Fruit fly (Drosophila melanogaster) whole organism, prepupa: ENCODE data around the gene CG15728.
A peak's percentile ranks its signal among the peaks of the same experiment; 100 is the strongest.

Source experiments
- Blimp-1 ChIP-seq: fragments of 200-800 bp; sonication (Bioruptor generic); optimal IDR thresholded peaks from 3 replicates; lab custom pipeline; 2017; ENCODE audit warnings: missing biosample characterization, missing genetic modification characterization, mild to moderate bottlenecking, moderate library complexity, missing genetic modification reagents
- CG10631 ChIP-seq: fragments of 200-800 bp; sonication (Bioruptor generic); optimal IDR thresholded peaks from 2 replicates; lab custom pipeline; 2016; ENCODE audit warnings: missing biosample characterization, missing genetic modification characterization
- CG10669 ChIP-seq: fragments of 200-800 bp; sonication (Bioruptor generic); optimal IDR thresholded peaks from 3 replicates; lab custom pipeline; 2018; ENCODE audit warnings: missing biosample characterization, mild to moderate bottlenecking, missing genetic modification characterization, moderate library complexity
- CG11294 ChIP-seq: fragments of 200-800 bp; sonication (Bioruptor generic); IDR thresholded peaks from 2 replicates; pipeline ENCODE4 v1.3.6; 2022; ENCODE audit warnings: missing biosample characterization, missing genetic modification characterization
- CG11762 ChIP-seq: fragments of 200-800 bp; sonication (Bioruptor generic); optimal IDR thresholded peaks from 3 replicates; lab custom pipeline; 2016; ENCODE audit warnings: missing biosample characterization, missing genetic modification characterization; ENCODE audit not compliant: insufficient read depth
- CG11902 ChIP-seq: fragments of 200-800 bp; sonication (Bioruptor generic); optimal IDR thresholded peaks from 3 replicates; lab custom pipeline; 2016; ENCODE audit warnings: missing biosample characterization, missing genetic modification characterization
- CG15336 ChIP-seq: fragments of 200-800 bp; sonication (Bioruptor generic); IDR thresholded peaks from 2 replicates; pipeline ENCODE4 v1.3.6; 2022; ENCODE audit warnings: missing biosample characterization, missing genetic modification characterization
- CG1621 ChIP-seq: fragments of 200-800 bp; sonication (Bioruptor generic); optimal IDR thresholded peaks from 3 replicates; lab custom pipeline; 2018; ENCODE audit warnings: missing biosample characterization, mild to moderate bottlenecking, missing genetic modification characterization
- CG3032 ChIP-seq: fragments of 200-800 bp; optimal IDR thresholded peaks from 2 replicates; lab custom pipeline; 2019; ENCODE audit warnings: missing biosample characterization, mild to moderate bottlenecking, missing genetic modification characterization, moderate library complexity
- CG31627 ChIP-seq: fragments of 200-800 bp; sonication (Bioruptor generic); optimal IDR thresholded peaks from 3 replicates; lab custom pipeline; 2016; ENCODE audit warnings: missing biosample characterization, missing genetic modification characterization
- CG32006 ChIP-seq: fragments of 200-800 bp; sonication (Bioruptor generic); optimal IDR thresholded peaks from 3 replicates; lab custom pipeline; 2017; ENCODE audit warnings: missing biosample characterization, mild to moderate bottlenecking, missing genetic modification characterization
- CG4318 ChIP-seq: fragments of 200-800 bp; sonication (Bioruptor generic); optimal IDR thresholded peaks from 3 replicates; lab custom pipeline; 2017; ENCODE audit warnings: missing biosample characterization, mild to moderate bottlenecking, missing genetic modification characterization
- CG6163 ChIP-seq: fragments of 200-800 bp; sonication (Bioruptor generic); IDR thresholded peaks from 3 replicates; pipeline ENCODE4 v1.3.6; 2022; ENCODE audit warnings: missing biosample characterization, missing genetic modification characterization
- CG6276 ChIP-seq: fragments of 200-800 bp; sonication (Bioruptor generic); optimal IDR thresholded peaks from 2 replicates; lab custom pipeline; 2017; ENCODE audit warnings: missing biosample characterization, mild to moderate bottlenecking, missing genetic modification characterization
- CG6792 ChIP-seq: fragments of 200-800 bp; sonication (Bioruptor generic); optimal IDR thresholded peaks from 3 replicates; lab custom pipeline; 2016; ENCODE audit warnings: missing biosample characterization, missing genetic modification characterization
- CG6808 ChIP-seq: fragments of 200-800 bp; sonication (Bioruptor generic); optimal IDR thresholded peaks from 3 replicates; lab custom pipeline; 2017; ENCODE audit warnings: missing biosample characterization, missing genetic modification characterization, mild to moderate bottlenecking, moderate library complexity, missing genetic modification reagents
- CG7368 ChIP-seq: fragments of 200-800 bp; sonication (Bioruptor generic); optimal IDR thresholded peaks from 3 replicates; lab custom pipeline; 2016; ENCODE audit warnings: missing biosample characterization, missing genetic modification characterization
- CG8319 ChIP-seq: fragments of 200-800 bp; sonication (Bioruptor generic); optimal IDR thresholded peaks from 3 replicates; lab custom pipeline; 2016; ENCODE audit warnings: missing biosample characterization, missing genetic modification characterization
- CG9139 ChIP-seq: fragments of 200-800 bp; sonication (Bioruptor generic); optimal IDR thresholded peaks from 3 replicates; lab custom pipeline; 2017; ENCODE audit warnings: missing biosample characterization, mild to moderate bottlenecking, missing genetic modification characterization
- Eip78C ChIP-seq: fragments of 200-800 bp; sonication (Bioruptor generic); peaks from one replicate; lab custom pipeline; 2016; ENCODE audit warnings: missing biosample characterization, missing genetic modification characterization
- Ets21C ChIP-seq: fragments of 200-800 bp; sonication (Bioruptor generic); optimal IDR thresholded peaks from 3 replicates; lab custom pipeline; 2016; ENCODE audit warnings: missing biosample characterization, missing genetic modification characterization
- Ets96B ChIP-seq: fragments of 200-800 bp; optimal IDR thresholded peaks from 2 replicates; lab custom pipeline; 2019; ENCODE audit warnings: missing biosample characterization, mild to moderate bottlenecking, missing genetic modification characterization, moderate library complexity
- Hr4 ChIP-seq: fragments of 200-800 bp; sonication (Bioruptor generic); optimal IDR thresholded peaks from 3 replicates; lab custom pipeline; 2016; ENCODE audit warnings: missing biosample characterization, missing genetic modification characterization
- Met ChIP-seq: fragments of 200-800 bp; sonication (Bioruptor generic); optimal IDR thresholded peaks from 3 replicates; lab custom pipeline; 2016; ENCODE audit warnings: missing biosample characterization, missing genetic modification characterization
- OdsH ChIP-seq: fragments of 200-800 bp; sonication (Bioruptor generic); optimal IDR thresholded peaks from 3 replicates; lab custom pipeline; 2016; ENCODE audit warnings: missing biosample characterization, missing genetic modification characterization
- Smox ChIP-seq: fragments of 200-800 bp; sonication (Bioruptor generic); optimal IDR thresholded peaks from 3 replicates; lab custom pipeline; 2016; ENCODE audit warnings: missing biosample characterization, missing genetic modification characterization
- Sox102F ChIP-seq: fragments of 200-800 bp; sonication (Bioruptor generic); optimal IDR thresholded peaks from 2 replicates; lab custom pipeline; 2016; ENCODE audit warnings: missing biosample characterization, mild to moderate bottlenecking, missing genetic modification characterization
- Sox14 ChIP-seq: fragments of 200-800 bp; sonication (Bioruptor generic); optimal IDR thresholded peaks from 3 replicates; lab custom pipeline; 2016; ENCODE audit warnings: missing biosample characterization, missing genetic modification characterization
- achi ChIP-seq: fragments of 200-800 bp; sonication (Bioruptor generic); optimal IDR thresholded peaks from 3 replicates; lab custom pipeline; 2016; ENCODE audit warnings: missing biosample characterization, missing genetic modification characterization
- acj6 ChIP-seq: fragments of 200-800 bp; sonication (Bioruptor generic); optimal IDR thresholded peaks from 3 replicates; lab custom pipeline; 2016; ENCODE audit warnings: missing biosample characterization, missing genetic modification characterization
- dac ChIP-seq: fragments of 200-800 bp; sonication (Bioruptor generic); optimal IDR thresholded peaks from 2 replicates; lab custom pipeline; 2017; ENCODE audit warnings: missing biosample characterization, mild to moderate bottlenecking, missing genetic modification characterization
- dsx ChIP-seq: fragments of 200-800 bp; optimal IDR thresholded peaks from 3 replicates; lab custom pipeline; 2019; ENCODE audit warnings: missing biosample characterization, mild to moderate bottlenecking, missing genetic modification characterization, moderate library complexity; ENCODE audit not compliant: poor library complexity, severe bottlenecking
- eg ChIP-seq: fragments of 200-800 bp; sonication (Bioruptor generic); IDR thresholded peaks from 3 replicates; pipeline ENCODE4 v1.3.6; 2022; ENCODE audit warnings: missing biosample characterization, missing genetic modification characterization
- esn ChIP-seq: fragments of 200-800 bp; sonication (Bioruptor generic); optimal IDR thresholded peaks from 2 replicates; lab custom pipeline; 2016; ENCODE audit warnings: missing biosample characterization, mild to moderate bottlenecking, missing genetic modification characterization, moderate library complexity
- fd59A ChIP-seq: fragments of 200-800 bp; sonication (Bioruptor generic); optimal IDR thresholded peaks from 2 replicates; lab custom pipeline; 2017; ENCODE audit warnings: missing biosample characterization, mild to moderate bottlenecking, missing genetic modification characterization, missing genetic modification reagents
- fd85E ChIP-seq: fragments of 200-800 bp; sonication (Bioruptor generic); optimal IDR thresholded peaks from 3 replicates; lab custom pipeline; 2016; ENCODE audit warnings: missing biosample characterization, missing genetic modification characterization
- net ChIP-seq: fragments of 200-800 bp; sonication (Bioruptor generic); optimal IDR thresholded peaks from 3 replicates; lab custom pipeline; 2016; ENCODE audit warnings: missing biosample characterization, missing genetic modification characterization
- pdm3 ChIP-seq: fragments of 200-800 bp; sonication (Bioruptor generic); optimal IDR thresholded peaks from 3 replicates; lab custom pipeline; 2016; ENCODE audit warnings: missing biosample characterization, missing genetic modification characterization
- salr ChIP-seq, 2 experiments: fragments of 200-800 bp; sonication (Bioruptor generic); optimal IDR thresholded peaks; 3 replicates each; lab custom pipeline; 2016 to 2018; ENCODE audit warnings: missing biosample characterization in 2 of 2, missing genetic modification characterization in 2 of 2, mild to moderate bottlenecking in 1 of 2
- ss ChIP-seq, 2 experiments: fragments of 200-800 bp; sonication (Bioruptor generic); optimal IDR thresholded peaks; 2 replicates in 1 of 2; 3 replicates in 1 of 2; lab custom pipeline; 2017 to 2018; ENCODE audit warnings: mild to moderate bottlenecking in 2 of 2, missing biosample characterization in 2 of 2, missing genetic modification characterization in 2 of 2, moderate library complexity in 1 of 2
- svp ChIP-seq: fragments of 200-800 bp; sonication (Bioruptor generic); peaks from one replicate; lab custom pipeline; 2016; ENCODE audit warnings: missing biosample characterization, missing genetic modification characterization
- topi ChIP-seq: fragments of 200-800 bp; sonication (Bioruptor generic); optimal IDR thresholded peaks from 3 replicates; lab custom pipeline; 2016; ENCODE audit warnings: missing biosample characterization, missing genetic modification characterization
- vri ChIP-seq: fragments of 200-800 bp; sonication (Bioruptor generic); optimal IDR thresholded peaks from 3 replicates; lab custom pipeline; 2016; ENCODE audit warnings: missing biosample characterization, mild to moderate bottlenecking, missing genetic modification characterization

CG15728 gene

DNA sequence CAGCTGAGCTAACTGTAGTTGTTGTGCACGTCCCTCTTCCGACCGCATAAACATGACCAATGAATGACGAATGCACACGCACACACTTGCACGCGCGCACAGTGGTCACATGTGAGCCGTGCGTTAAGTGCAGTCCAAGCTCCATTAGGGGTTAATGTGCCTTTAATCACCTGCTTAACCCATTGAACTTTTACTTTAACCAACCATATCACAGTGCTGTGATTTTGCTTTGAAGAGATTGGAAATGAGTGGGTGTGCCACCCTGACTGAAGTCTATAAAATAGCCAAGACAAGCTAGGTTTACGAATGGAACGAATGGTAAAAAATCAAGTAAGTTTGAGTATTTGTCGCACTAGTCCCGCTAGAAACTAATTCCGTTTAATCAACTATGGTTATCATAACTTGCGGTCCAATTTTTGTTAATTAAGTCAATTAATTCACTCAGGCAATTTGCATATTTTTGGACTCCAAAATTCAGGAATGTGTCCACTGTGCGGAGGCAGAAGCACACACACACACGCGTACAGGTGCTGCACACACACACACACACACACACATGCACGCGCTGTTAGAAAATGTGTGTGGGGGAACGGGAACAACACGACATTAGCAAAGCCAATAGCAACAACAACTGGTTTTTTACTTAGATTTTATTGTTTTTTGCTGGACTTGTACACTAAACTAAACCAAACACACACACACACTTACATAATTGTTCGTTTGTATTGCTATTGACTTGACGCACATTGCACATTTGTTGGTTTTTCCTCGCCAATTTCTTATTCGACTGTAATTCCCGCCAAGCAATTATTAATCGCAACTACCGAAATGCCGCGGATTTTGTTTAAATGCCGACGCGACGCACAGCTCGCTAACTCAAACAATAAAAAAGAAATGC, 32.6 kb upstream of the CG15728 start (continued):
- peak; percentile 80 for TF ChIP-seq OdsH (GFP tag; lab: Kevin White, UChicago)
- peak; percentile 65 for TF ChIP-seq CG8319 (GFP tag; lab: Kevin White, UChicago)
- peak; percentile 16; the same call in 1 of the 2 replicates for TF ChIP-seq CG11294 (GFP tag; lab: Robert Waterston, UW)
- peak; percentile 67 for TF ChIP-seq CG11762 (GFP tag; lab: Kevin White, UChicago)
- TF ChIP-seq Hr4 (GFP tag; lab: Kevin White, UChicago): peak; percentile 80
- TF ChIP-seq salr (GFP tag; optimal IDR thresholded peaks at IDR 0.05; lab: Kevin White, UChicago): peak in 1 of 2 experiments; percentile 82
- peak; percentile 77 for TF ChIP-seq Ets21C (GFP tag; lab: Kevin White, UChicago)
- peak; percentile 26 for TF ChIP-seq CG9139 (GFP tag; lab: Kevin White, UChicago)
- TF ChIP-seq CG7368 (GFP tag; lab: Kevin White, UChicago): peak; percentile 64
- peak; percentile 19 to 76 for TF ChIP-seq ss (GFP tag; optimal IDR thresholded peaks at IDR 0.05; lab: Kevin White, UChicago)
- TF ChIP-seq Sox102F (GFP tag; lab: Kevin White, UChicago): peak; percentile 74
- TF ChIP-seq esn (GFP tag; lab: Kevin White, UChicago): peak; percentile 85
- TF ChIP-seq CG11902 (GFP tag; lab: Kevin White, UChicago): peak; percentile 50
- TF ChIP-seq Blimp-1 (GFP tag; lab: Kevin White, UChicago): peak; percentile 38
- TF ChIP-seq Eip78C: peak; percentile 91
- TF ChIP-seq Ets96B (tag; lab: Kevin White, UChicago): peak; percentile 51
- TF ChIP-seq CG1621: peak; percentile 49
- TF ChIP-seq topi (GFP tag; lab: Kevin White, UChicago): peak; percentile 81
- TF ChIP-seq svp: peak; percentile 90
- peak; percentile 80 for TF ChIP-seq CG6808 (GFP tag; lab: Kevin White, UChicago)
- TF ChIP-seq CG15336 (GFP tag; lab: Robert Waterston, UW): peak; percentile 54
- peak; percentile 74 for TF ChIP-seq CG31627 (GFP tag; lab: Kevin White, UChicago)
- peak; percentile 59 for TF ChIP-seq CG3032 (tag; lab: Kevin White, UChicago)
- TF ChIP-seq Smox (GFP tag; lab: Kevin White, UChicago): peak; percentile 79
- peak; percentile 78 for TF ChIP-seq net
- peak; percentile 85 for TF ChIP-seq Met (GFP tag; lab: Kevin White, UChicago)
- peak; percentile 85 for TF ChIP-seq Sox14 (GFP tag; lab: Kevin White, UChicago)
- peak; percentile 75 for TF ChIP-seq CG6792 (GFP tag; lab: Kevin White, UChicago)
- peak; percentile 81 for TF ChIP-seq CG4318
- peak; percentile 37 for TF ChIP-seq dsx
- peak; percentile 69 for TF ChIP-seq CG10669
- peak; percentile 81 for TF ChIP-seq CG6276 (GFP tag; lab: Kevin White, UChicago)
- 0 out of 3 replicates have a peak, but pooled peaks have one; percentile 6 for TF ChIP-seq CG6163 (GFP tag; lab: Robert Waterston, UW)
- TF ChIP-seq eg: peak; percentile 42; the same call in 1 of the 3 replicates
- TF ChIP-seq achi: peak; percentile 68

DNA sequence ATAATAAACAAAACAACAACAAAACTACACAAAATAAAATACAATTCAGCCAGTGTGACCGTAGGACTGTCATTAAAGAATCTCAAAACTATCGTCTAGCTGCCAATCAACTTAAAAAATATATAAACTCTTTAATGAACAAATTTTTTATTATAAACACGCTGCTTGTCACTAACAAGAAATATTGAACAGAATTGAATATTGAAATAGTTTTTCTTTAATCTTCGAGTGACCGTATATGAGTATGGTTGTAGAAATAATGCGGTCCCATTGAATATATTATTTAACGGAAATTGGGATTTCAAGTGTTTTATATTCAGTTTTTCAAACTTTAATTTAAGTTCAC, 32.0 kb upstream of the CG15728 start, which contains the start of gene LIMK1:
Gene LIMK1 (minus strand): TSS at position 73 of the 346 bp plus-strand sequence.
- TF ChIP-seq fd59A (GFP tag; lab: Kevin White, UChicago) (no peak), dac (GFP tag; lab: Kevin White, UChicago) (no peak), acj6 (GFP tag; lab: Kevin White, UChicago) (no peak), esn (GFP tag; lab: Kevin White, UChicago) (no peak), Sox14 (GFP tag; lab: Kevin White, UChicago) (no peak), Eip78C (peak; percentile 46), CG10631 (no peak), eg (no peak), CG32006 (GFP tag; lab: Kevin White, UChicago) (no peak), fd85E (GFP tag; lab: Kevin White, UChicago) (no peak), svp (peak; percentile 25), Sox102F (GFP tag; lab: Kevin White, UChicago) (no peak), vri (GFP tag; lab: Kevin White, UChicago) (no peak), CG15336 (GFP tag; lab: Robert Waterston, UW) (no peak), pdm3 (GFP tag; lab: Kevin White, UChicago) (no peak), CG3032 (tag; lab: Kevin White, UChicago) (no peak)
